Fruit fly (Drosophila melanogaster) whole organism, embryonic: ENCODE measurements around the gene Ir93a.

Experiments
- Asciz ChIP-seq: fragments of 200-800 bp; sonication (Bioruptor generic); optimal IDR thresholded peaks from 2 replicates; lab custom pipeline; 2017; ENCODE audit warnings: missing biosample characterization, mild to moderate bottlenecking, missing genetic modification characterization, missing genetic modification reagents
- CG10274 ChIP-seq: fragments of 200-800 bp; sonication (Bioruptor generic); optimal IDR thresholded peaks from 3 replicates; lab custom pipeline; 2017; ENCODE audit warnings: missing biosample characterization, mild to moderate bottlenecking, missing genetic modification characterization
- CG11723 ChIP-seq: fragments of 200-800 bp; sonication (Bioruptor generic); optimal IDR thresholded peaks from 2 replicates; lab custom pipeline; 2017; ENCODE audit warnings: missing biosample characterization, mild to moderate bottlenecking, missing genetic modification characterization
- CG12659 ChIP-seq: fragments of 200-800 bp; sonication (Bioruptor generic); optimal IDR thresholded peaks from 3 replicates; lab custom pipeline; 2017; ENCODE audit warnings: mild to moderate bottlenecking, missing biosample characterization, missing genetic modification reagents, missing genetic modification characterization
- CG13775 ChIP-seq: fragments of 200-800 bp; sonication (Bioruptor generic); optimal IDR thresholded peaks from 3 replicates; lab custom pipeline; 2017; ENCODE audit warnings: missing biosample characterization, mild to moderate bottlenecking, missing genetic modification characterization
- CG15073 ChIP-seq: fragments of 200-800 bp; sonication (Bioruptor generic); optimal IDR thresholded peaks from 2 replicates; lab custom pipeline; 2016; ENCODE audit warnings: missing biosample characterization, missing genetic modification characterization
- CG17328 ChIP-seq: fragments of 200-800 bp; sonication (Bioruptor generic); IDR thresholded peaks from 2 replicates; pipeline ENCODE4 v1.3.6; 2022; ENCODE audit warnings: missing biosample characterization, missing genetic modification characterization
- CG17802 ChIP-seq: fragments of 200-800 bp; sonication (Bioruptor generic); optimal IDR thresholded peaks from 2 replicates; lab custom pipeline; 2018; ENCODE audit warnings: missing biosample characterization, mild to moderate bottlenecking, missing genetic modification characterization, moderate library complexity
- CG17829 ChIP-seq: fragments of 200-800 bp; optimal IDR thresholded peaks from 2 replicates; lab custom pipeline; 2019; ENCODE audit warnings: missing biosample characterization, mild to moderate bottlenecking, missing genetic modification characterization, moderate library complexity
- CG18262 ChIP-seq: fragments of 200-800 bp; optimal IDR thresholded peaks from 3 replicates; lab custom pipeline; 2019; ENCODE audit warnings: missing biosample characterization, mild to moderate bottlenecking, missing genetic modification characterization, moderate library complexity
- CG18619 ChIP-seq: fragments of 200-800 bp; sonication (Bioruptor generic); optimal IDR thresholded peaks from 3 replicates; lab custom pipeline; 2017; ENCODE audit warnings: missing biosample characterization, mild to moderate bottlenecking, missing genetic modification characterization
- CG2120 ChIP-seq: fragments of 200-800 bp; sonication (Bioruptor generic); optimal IDR thresholded peaks from 3 replicates; lab custom pipeline; 2016; ENCODE audit warnings: missing biosample characterization, missing genetic modification characterization
- CG3281 ChIP-seq: fragments of 200-800 bp; sonication (Bioruptor generic); optimal IDR thresholded peaks from 3 replicates; lab custom pipeline; 2017; ENCODE audit warnings: missing biosample characterization, mild to moderate bottlenecking, missing genetic modification characterization
- CG34224 ChIP-seq: fragments of 200-800 bp; sonication (Bioruptor generic); IDR thresholded peaks from 3 replicates; pipeline ENCODE4 v1.3.6; 2022; ENCODE audit warnings: missing biosample characterization, missing genetic modification characterization; ENCODE audit not compliant: partially characterized antibody
- CG4854 ChIP-seq: fragments of 200-800 bp; sonication (Bioruptor generic); optimal IDR thresholded peaks from 2 replicates; lab custom pipeline; 2016; ENCODE audit warnings: missing biosample characterization, missing genetic modification characterization, inconsistent platforms
- CG6813 ChIP-seq: fragments of 200-800 bp; sonication (Bioruptor generic); optimal IDR thresholded peaks from 2 replicates; lab custom pipeline; 2017; ENCODE audit warnings: missing biosample characterization, missing genetic modification characterization, mild to moderate bottlenecking, moderate library complexity, missing genetic modification reagents
- CG8765 ChIP-seq: fragments of 200-800 bp; sonication (Bioruptor generic); IDR thresholded peaks from 2 replicates; pipeline ENCODE4 v1.3.6; 2022; ENCODE audit warnings: missing biosample characterization, missing genetic modification characterization
- CG9437 ChIP-seq: fragments of 200-800 bp; sonication (Bioruptor generic); optimal IDR thresholded peaks from 2 replicates; lab custom pipeline; 2018; ENCODE audit warnings: missing biosample characterization, mild to moderate bottlenecking, missing genetic modification characterization
- CG9609 ChIP-seq: fragments of 200-800 bp; sonication (Bioruptor generic); optimal IDR thresholded peaks from 3 replicates; lab custom pipeline; 2016; ENCODE audit warnings: missing biosample characterization, missing genetic modification characterization
- CTCF ChIP-seq: fragments of 200-800 bp; sonication (Bioruptor generic); optimal IDR thresholded peaks from 2 replicates; lab custom pipeline; 2017; ENCODE audit warnings: missing biosample characterization, mild to moderate bottlenecking, missing genetic modification characterization, moderate library complexity
- Doc2 ChIP-seq: fragments of 200-800 bp; sonication (Bioruptor generic); IDR thresholded peaks from 2 replicates; pipeline ENCODE4 v1.3.6; 2022; ENCODE audit warnings: missing biosample characterization, missing genetic modification characterization
- Dp ChIP-seq: fragments of 200-800 bp; sonication (Bioruptor generic); optimal IDR thresholded peaks from 2 replicates; lab custom pipeline; 2018; ENCODE audit warnings: missing biosample characterization, mild to moderate bottlenecking, missing genetic modification characterization, moderate library complexity
- Kr ChIP-seq: fragments of 200-800 bp; sonication (Bioruptor generic); optimal IDR thresholded peaks from 2 replicates; lab custom pipeline; 2017; ENCODE audit warnings: missing biosample characterization, mild to moderate bottlenecking, missing genetic modification characterization
- MBD-R2 ChIP-seq: fragments of 200-800 bp; sonication (Bioruptor generic); IDR thresholded peaks from 2 replicates; pipeline ENCODE4 v1.3.6; 2022; ENCODE audit warnings: missing biosample characterization, missing genetic modification characterization
- NK7.1 ChIP-seq: fragments of 200-800 bp; sonication (Bioruptor generic); optimal IDR thresholded peaks from 3 replicates; lab custom pipeline; 2016; ENCODE audit warnings: missing biosample characterization, missing genetic modification characterization
- Neu2 ChIP-seq: fragments of 200-800 bp; sonication (Bioruptor generic); optimal IDR thresholded peaks from 3 replicates; lab custom pipeline; 2016; ENCODE audit warnings: missing biosample characterization, missing genetic modification characterization, borderline replicate concordance
- Nf-YB ChIP-seq: fragments of 200-800 bp; sonication (Bioruptor generic); optimal IDR thresholded peaks from 3 replicates; lab custom pipeline; 2019; ENCODE audit warnings: missing biosample characterization, mild to moderate bottlenecking, missing genetic modification characterization, moderate library complexity
- Ptx1 ChIP-seq: fragments of 200-800 bp; sonication (Bioruptor generic); IDR thresholded peaks from 2 replicates; pipeline ENCODE4 v1.3.6; 2022; ENCODE audit warnings: missing biosample characterization, missing genetic modification characterization
- bcd ChIP-seq: fragments of 200-800 bp; sonication (Bioruptor generic); optimal IDR thresholded peaks from 2 replicates; lab custom pipeline; 2017; ENCODE audit warnings: missing biosample characterization, mild to moderate bottlenecking, missing genetic modification characterization
- bsh ChIP-seq, 2 experiments: fragments of 200-800 bp; sonication (Bioruptor generic); optimal IDR thresholded peaks; 2 replicates each; lab custom pipeline; 2017 to 2018; ENCODE audit warnings: mild to moderate bottlenecking in 2 of 2, missing biosample characterization in 2 of 2, missing genetic modification characterization in 2 of 2, moderate library complexity in 1 of 2
- crc ChIP-seq: fragments of 200-800 bp; sonication (Bioruptor generic); optimal IDR thresholded peaks from 2 replicates; lab custom pipeline; 2016; ENCODE audit warnings: missing biosample characterization, missing genetic modification characterization
- dysf ChIP-seq: fragments of 200-800 bp; sonication (Bioruptor generic); IDR thresholded peaks from 3 replicates; pipeline ENCODE4 v1.3.6; 2022; ENCODE audit warnings: missing biosample characterization, missing genetic modification characterization
- ems ChIP-seq: fragments of 200-800 bp; sonication (Bioruptor generic); optimal IDR thresholded peaks from 3 replicates; lab custom pipeline; 2016; ENCODE audit warnings: missing biosample characterization, missing genetic modification characterization
- inv ChIP-seq: fragments of 200-800 bp; sonication (Bioruptor generic); IDR thresholded peaks from 2 replicates; pipeline ENCODE4 v1.3.6; 2022; ENCODE audit warnings: missing biosample characterization, missing genetic modification characterization; ENCODE audit not compliant: partially characterized antibody
- nau ChIP-seq: fragments of 200-800 bp; sonication (Bioruptor generic); optimal IDR thresholded peaks from 3 replicates; lab custom pipeline; 2017; ENCODE audit warnings: missing biosample characterization, mild to moderate bottlenecking, missing genetic modification characterization, missing genetic modification reagents
- peb ChIP-seq: fragments of 200-800 bp; sonication (Bioruptor generic); IDR thresholded peaks from 2 replicates; pipeline ENCODE4 v1.3.6; 2022; ENCODE audit warnings: missing biosample characterization, missing genetic modification characterization
- pho ChIP-seq: fragments of 200-800 bp; sonication (Bioruptor generic); optimal IDR thresholded peaks from 2 replicates; lab custom pipeline; 2016; ENCODE audit warnings: missing biosample characterization, missing genetic modification characterization
- pita ChIP-seq: fragments of 200-800 bp; sonication (Bioruptor generic); optimal IDR thresholded peaks from 2 replicates; lab custom pipeline; 2017; ENCODE audit warnings: missing biosample characterization, mild to moderate bottlenecking, missing genetic modification characterization
- prd ChIP-seq, 3 experiments: fragments of >200 bp in 2 of 3; fragments of 200-800 bp in 1 of 3; sonication (Bioruptor generic) in 1 of 3; optimal IDR thresholded peaks in 2 of 3; IDR thresholded peaks in 1 of 3; 2 replicates in 2 of 3; 3 replicates in 1 of 3; pipeline versions ENCODE4 v1.3.6 to Lab custom; 2017 to 2022; ENCODE audit warnings: missing biosample characterization in 1 of 3, missing genetic modification characterization in 1 of 3
- pzg ChIP-seq: fragments of 200-800 bp; sonication (Bioruptor generic); optimal IDR thresholded peaks from 3 replicates; lab custom pipeline; 2018; ENCODE audit warnings: missing biosample characterization, mild to moderate bottlenecking, missing genetic modification characterization, moderate library complexity
- salm ChIP-seq: fragments of 200-800 bp; sonication (Bioruptor generic); optimal IDR thresholded peaks from 2 replicates; lab custom pipeline; 2018; ENCODE audit warnings: missing biosample characterization, mild to moderate bottlenecking, missing genetic modification characterization
- scrt ChIP-seq: fragments of 200-800 bp; sonication (Bioruptor generic); optimal IDR thresholded peaks from 2 replicates; lab custom pipeline; 2018; ENCODE audit warnings: missing biosample characterization, mild to moderate bottlenecking, missing genetic modification characterization, moderate library complexity
- seq ChIP-seq: fragments of 200-800 bp; sonication (Bioruptor generic); IDR thresholded peaks from 2 replicates; pipeline ENCODE4 v1.3.6; 2022; ENCODE audit warnings: missing biosample characterization, missing genetic modification characterization
- sisA ChIP-seq: fragments of 200-800 bp; sonication (Bioruptor generic); IDR thresholded peaks from 2 replicates; pipeline ENCODE4 v1.3.6; 2022; ENCODE audit warnings: missing biosample characterization, missing genetic modification characterization
- tna ChIP-seq: fragments of 200-800 bp; sonication (Bioruptor generic); IDR thresholded peaks from 2 replicates; pipeline ENCODE4 v1.3.6; 2022; ENCODE audit warnings: missing biosample characterization, missing genetic modification characterization; ENCODE audit not compliant: partially characterized antibody
- tup ChIP-seq: fragments of 200-800 bp; sonication (Bioruptor generic); optimal IDR thresholded peaks from 2 replicates; lab custom pipeline; 2016; ENCODE audit warnings: missing biosample characterization, mild to moderate bottlenecking, missing genetic modification characterization, moderate library complexity
- z ChIP-seq: fragments of 200-800 bp; sonication (Bioruptor generic); IDR thresholded peaks from 3 replicates; pipeline ENCODE4 v1.3.6; 2022; ENCODE audit warnings: missing biosample characterization, missing genetic modification characterization
- zen2 ChIP-seq: fragments of 200-800 bp; sonication (Bioruptor generic); IDR thresholded peaks from 3 replicates; pipeline ENCODE4 v1.3.6; 2022; ENCODE audit warnings: missing biosample characterization, missing genetic modification characterization; ENCODE audit not compliant: partially characterized antibody

Gene Ir93a

DNA sequence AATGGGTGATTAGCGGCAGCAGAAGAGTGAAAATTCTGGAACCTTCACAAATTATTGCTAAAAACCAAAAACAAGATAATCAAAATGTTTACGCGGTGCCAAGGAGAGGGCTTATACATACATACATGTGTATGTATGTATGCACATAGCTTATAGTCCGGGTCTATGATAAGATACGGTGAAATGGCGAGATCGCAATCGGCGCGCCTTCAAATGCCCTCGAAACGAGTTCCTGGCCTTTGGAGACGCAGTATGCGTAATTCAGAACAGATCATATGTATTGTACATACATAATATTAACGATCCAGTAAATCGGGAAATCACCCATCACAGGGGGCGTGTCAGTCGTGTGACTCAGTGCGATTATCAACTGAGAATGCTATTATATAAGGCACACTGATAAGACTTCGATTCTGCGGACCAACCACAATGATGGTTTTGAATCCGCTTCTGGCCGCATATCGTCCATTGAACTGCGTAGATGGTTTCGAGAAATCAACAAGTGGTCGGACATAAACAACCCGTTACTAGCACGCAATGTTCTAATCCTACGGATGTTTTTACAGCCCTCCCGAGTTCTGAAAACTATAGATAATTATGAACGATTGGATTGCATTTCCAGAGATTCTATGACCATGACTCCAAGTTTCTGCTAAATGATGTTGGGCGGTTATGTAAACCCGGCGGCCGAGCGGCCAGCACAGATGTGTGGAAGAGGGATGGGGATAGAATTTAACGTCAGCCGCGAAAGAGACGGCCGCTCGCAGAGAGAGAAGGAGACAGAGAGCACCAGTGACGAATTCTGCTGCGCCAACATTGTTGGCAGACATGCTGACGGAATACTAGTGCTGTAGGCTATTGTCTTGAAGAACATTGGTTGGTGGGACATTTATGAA is 31.0 kb downstream of the Ir93a start (continued):
- no peak for TF ChIP-seq crc (GFP tag; lab: Kevin White, UChicago)
- TF ChIP-seq Doc2 (GFP tag; lab: Robert Waterston, UW): no peak
- no peak for TF ChIP-seq bcd (GFP tag; lab: Kevin White, UChicago)
- TF ChIP-seq CG17328 (GFP tag; lab: Robert Waterston, UW): no peak; the same call in 1 of the 2 replicates
- no peak for TF ChIP-seq CG8765 (GFP tag; lab: Robert Waterston, UW)
- TF ChIP-seq pho: no peak
- TF ChIP-seq ems: no peak
- TF ChIP-seq dysf: no peak
- TF ChIP-seq Kr: no peak
- no peak for TF ChIP-seq Neu2 (GFP tag; lab: Kevin White, UChicago)
- no peak for TF ChIP-seq nau (GFP tag; lab: Kevin White, UChicago)
- TF ChIP-seq CG12659: no peak
- no peak for TF ChIP-seq bsh (GFP tag; optimal IDR thresholded peaks at IDR 0.05; lab: Kevin White, UChicago)
- no peak for TF ChIP-seq CG9609
- TF ChIP-seq salm (tag; lab: Kevin White, UChicago): no peak
- no peak for TF ChIP-seq CG18619
- peak; percentile 28; the same call in 1 of the 2 replicates for TF ChIP-seq MBD-R2 (GFP tag; lab: Robert Waterston, UW)
- TF ChIP-seq z (GFP tag; lab: Robert Waterston, UW): no peak
- peak; percentile 87 for TF ChIP-seq scrt (GFP tag; lab: Kevin White, UChicago)
- TF ChIP-seq pzg (GFP tag; lab: Kevin White, UChicago): peak; percentile 4
- TF ChIP-seq CG9437 (GFP tag; lab: Kevin White, UChicago): no peak
- TF ChIP-seq peb (GFP tag; lab: Robert Waterston, UW): no peak
- TF ChIP-seq Ptx1: no peak
- TF ChIP-seq prd (optimal IDR thresholded peaks at IDR 0.05; lab: Kevin White, UChicago): no peak
- TF ChIP-seq prd (GFP tag; IDR thresholded peaks at IDR 0.05; lab: Robert Waterston, UW): peak; percentile 33; the same call in 2 of the 3 replicates
- TF ChIP-seq Nf-YB (GFP tag; lab: Kevin White, UChicago): no peak
- no peak for TF ChIP-seq CG17802 (tag; lab: Kevin White, UChicago)
- TF ChIP-seq CG3281 (GFP tag; lab: Kevin White, UChicago): no peak
- TF ChIP-seq seq (GFP tag; lab: Robert Waterston, UW): no peak
- TF ChIP-seq CG13775 (GFP tag; lab: Kevin White, UChicago): no peak
- no peak for TF ChIP-seq CG2120 (GFP tag; lab: Kevin White, UChicago)
- no peak for TF ChIP-seq CG4854 (GFP tag; lab: Kevin White, UChicago)
- TF ChIP-seq CG34224: no peak
- TF ChIP-seq pita (GFP tag; lab: Kevin White, UChicago): no peak
- TF ChIP-seq inv (GFP tag; lab: Robert Waterston, UW): no peak
- no peak for TF ChIP-seq CTCF (GFP tag; lab: Kevin White, UChicago)
- TF ChIP-seq Dp (GFP tag; lab: Kevin White, UChicago): no peak
- TF ChIP-seq CG10274: no peak
- no peak for TF ChIP-seq tup (GFP tag; lab: Kevin White, UChicago)
- TF ChIP-seq sisA (GFP tag; lab: Robert Waterston, UW): no peak
- TF ChIP-seq CG15073: no peak
- TF ChIP-seq CG11723: no peak
- no peak for TF ChIP-seq NK7.1
- TF ChIP-seq Asciz: no peak
- no peak for TF ChIP-seq CG17829 (tag; lab: Kevin White, UChicago)
- TF ChIP-seq CG6813 (GFP tag; lab: Kevin White, UChicago): no peak
- TF ChIP-seq CG18262 (tag; lab: Kevin White, UChicago): no peak
- 0 out of 2 replicates have a peak, but pooled peaks have one; percentile 29 for TF ChIP-seq tna (GFP tag; lab: Robert Waterston, UW)
- no peak for TF ChIP-seq zen2 (GFP tag; lab: Robert Waterston, UW)
